Fruit fly (Drosophila melanogaster): ENCODE data around the gene Wdr81.
A peak's percentile ranks its signal among the peaks of the same experiment; 100 is the strongest.

The Wdr81 gene

DNA sequence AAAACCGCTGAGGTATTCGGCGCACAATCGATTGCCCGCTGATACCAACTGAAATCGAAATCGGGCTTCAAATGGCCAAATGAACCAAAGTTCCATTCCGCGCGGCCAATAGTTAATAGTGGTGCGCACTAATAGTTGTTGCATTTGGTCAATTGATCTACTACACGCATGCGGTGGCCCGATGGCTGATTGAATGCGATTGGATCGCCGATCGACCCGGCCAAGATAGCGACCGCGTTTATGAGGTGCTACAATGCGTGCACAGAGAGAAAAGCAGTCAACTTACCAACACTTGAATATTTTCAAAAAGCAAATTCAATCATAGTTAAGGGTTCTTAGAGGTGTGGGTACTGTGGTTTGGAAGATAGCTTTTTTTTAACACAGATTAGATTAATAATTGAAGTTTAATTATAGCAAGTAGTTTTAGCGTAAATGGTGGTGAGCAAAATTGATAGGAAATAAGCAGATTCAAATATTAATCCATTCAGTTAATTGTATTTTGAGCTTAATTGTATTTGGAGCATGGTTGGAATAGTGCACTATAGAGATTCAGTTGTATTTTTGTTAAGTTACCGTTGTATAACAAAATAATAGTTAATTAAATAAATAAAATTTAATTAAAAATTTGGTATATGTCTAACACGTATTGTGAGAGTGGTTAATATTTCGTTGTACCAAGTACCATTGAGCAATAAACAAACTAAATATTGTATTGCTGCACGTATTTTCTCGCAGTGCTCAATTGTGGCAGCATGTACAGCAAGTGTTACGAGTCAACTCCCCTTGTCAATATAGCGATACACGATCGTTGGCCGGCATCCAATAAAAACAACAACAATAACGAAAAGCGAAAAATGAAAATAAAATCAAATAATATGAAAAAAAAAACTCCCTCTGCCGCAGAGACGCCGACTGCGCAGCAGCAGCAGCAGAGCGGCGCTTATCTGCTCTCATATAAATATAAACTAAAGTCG, 6.0 kb upstream of the Wdr81 start (continued):
- TF ChIP-seq Hr4 (GFP tag; optimal IDR thresholded peaks at IDR 0.05) (peak; percentile 50), CG6276 (GFP tag; optimal IDR thresholded peaks at IDR 0.05) (peak; percentile 86), CG15336 (GFP tag; IDR thresholded peaks at IDR 0.05) (peak; percentile 67), Lpt (GFP tag; optimal IDR thresholded peaks at IDR 0.05) (no peak), Hr39 (GFP tag; optimal IDR thresholded peaks at IDR 0.05) (peak; percentile 81), CG7368 (GFP tag; optimal IDR thresholded peaks at IDR 0.05) (no peak), CG11762 (GFP tag; optimal IDR thresholded peaks at IDR 0.05; ENCODE audit: insufficient read depth) (peak; percentile 53), CG10631 (GFP tag; optimal IDR thresholded peaks at IDR 0.05) (peak; percentile 82), lz (GFP tag; optimal IDR thresholded peaks at IDR 0.05) (peak; percentile 75), CG8319 (GFP tag; optimal IDR thresholded peaks at IDR 0.05) (peak; percentile 50), acj6 (GFP tag; optimal IDR thresholded peaks at IDR 0.05) (peak; percentile 79)

DNA sequence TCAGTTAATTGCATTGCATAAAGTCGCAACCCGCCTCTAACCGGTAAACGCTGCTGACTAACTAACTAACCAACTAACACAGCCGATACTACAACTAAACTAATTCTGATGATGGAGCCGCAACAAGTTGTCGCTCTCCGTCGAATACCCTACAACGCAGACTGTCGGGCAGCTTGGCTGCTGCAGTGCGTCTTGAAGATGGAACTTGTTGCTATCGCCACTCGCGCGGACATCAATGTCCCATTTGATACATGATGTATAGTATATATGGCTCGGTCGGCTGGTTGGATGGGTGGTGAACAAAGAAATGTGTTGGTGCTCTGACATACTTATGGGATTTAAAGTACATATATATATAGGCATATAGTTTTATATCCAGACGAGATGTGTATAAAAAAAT, 4.7 kb upstream of the Wdr81 start:
- TF ChIP-seq vri (GFP tag; optimal IDR thresholded peaks at IDR 0.05), result no peak
- TF ChIP-seq CG3032 (tag; optimal IDR thresholded peaks at IDR 0.05), result peak; percentile 38
- no peak for TF ChIP-seq CG6854 (GFP tag; optimal IDR thresholded peaks at IDR 0.05)
- TF ChIP-seq dac (GFP tag; optimal IDR thresholded peaks at IDR 0.05), result no peak
- TF ChIP-seq CG6792 (GFP tag; optimal IDR thresholded peaks at IDR 0.05), result no peak
- peak; percentile 40 for TF ChIP-seq CG1621 (tag; optimal IDR thresholded peaks at IDR 0.05)
- TF ChIP-seq Sox14 (GFP tag; optimal IDR thresholded peaks at IDR 0.05), result peak; percentile 61
- peak; percentile 27 for TF ChIP-seq spab (GFP tag; optimal IDR thresholded peaks at IDR 0.05)
- peak; percentile 11 for TF ChIP-seq topi (GFP tag; optimal IDR thresholded peaks at IDR 0.05)
- no peak for TF ChIP-seq CG7368 (GFP tag; optimal IDR thresholded peaks at IDR 0.05)
- TF ChIP-seq Eip78C (GFP tag), result peak; percentile 77
- TF ChIP-seq Smox (GFP tag; optimal IDR thresholded peaks at IDR 0.05), result no peak
- no peak for TF ChIP-seq CG8319 (GFP tag; optimal IDR thresholded peaks at IDR 0.05)
- no peak for TF ChIP-seq fkh (GFP tag; optimal IDR thresholded peaks at IDR 0.05)
- peak; percentile 4 for TF ChIP-seq Eip75B (GFP tag; optimal IDR thresholded peaks at IDR 0.05)
- TF ChIP-seq lz (GFP tag; optimal IDR thresholded peaks at IDR 0.05), result no peak
- TF ChIP-seq CG6163 (GFP tag; IDR thresholded peaks at IDR 0.05), result peak; percentile 54; the same call in 2 of the 3 replicates
- TF ChIP-seq CG16779 (tag; optimal IDR thresholded peaks at IDR 0.05), result no peak
- TF ChIP-seq CG3919 (GFP tag; optimal IDR thresholded peaks at IDR 0.05), result peak; percentile 42
- TF ChIP-seq eg (GFP tag; IDR thresholded peaks at IDR 0.05), result peak; percentile 70; the same call in 2 of the 3 replicates
- no peak for TF ChIP-seq OdsH (GFP tag; optimal IDR thresholded peaks at IDR 0.05)
- peak; percentile 31 for TF ChIP-seq Lpt (GFP tag; optimal IDR thresholded peaks at IDR 0.05)
- TF ChIP-seq CG10631 (GFP tag; optimal IDR thresholded peaks at IDR 0.05), result peak; percentile 22
- TF ChIP-seq Ets21C (GFP tag; optimal IDR thresholded peaks at IDR 0.05), result no peak
- TF ChIP-seq CG8119 (GFP tag; IDR thresholded peaks at IDR 0.05), result no peak
- TF ChIP-seq cyc (GFP tag; optimal IDR thresholded peaks at IDR 0.05), result peak; percentile 17
- TF ChIP-seq achi (GFP tag; optimal IDR thresholded peaks at IDR 0.05), result peak; percentile 8
- TF ChIP-seq fd85E (GFP tag; optimal IDR thresholded peaks at IDR 0.05), result no peak
- TF ChIP-seq esn (GFP tag; optimal IDR thresholded peaks at IDR 0.05), result peak; percentile 51
- TF ChIP-seq Sox102F (GFP tag; optimal IDR thresholded peaks at IDR 0.05), result peak; percentile 4
- no peak for TF ChIP-seq Eip93F (GFP tag; optimal IDR thresholded peaks at IDR 0.05)
- no peak for TF ChIP-seq Hr38 (GFP tag; optimal IDR thresholded peaks at IDR 0.05)
- no peak for TF ChIP-seq CG11902 (GFP tag; optimal IDR thresholded peaks at IDR 0.05)
- TF ChIP-seq net (GFP tag; optimal IDR thresholded peaks at IDR 0.05), result peak; percentile 49
- TF ChIP-seq CG32006 (GFP tag; optimal IDR thresholded peaks at IDR 0.05), result peak; percentile 7
- TF ChIP-seq acj6 (GFP tag; optimal IDR thresholded peaks at IDR 0.05), result no peak
- no peak for TF ChIP-seq CG34406 (GFP tag; optimal IDR thresholded peaks at IDR 0.05)
- no peak for TF ChIP-seq CG4318 (GFP tag; optimal IDR thresholded peaks at IDR 0.05)
- no peak for TF ChIP-seq Hr39 (GFP tag; optimal IDR thresholded peaks at IDR 0.05)
- TF ChIP-seq svp (GFP tag), result peak; percentile 55
- TF ChIP-seq Blimp-1 (GFP tag; optimal IDR thresholded peaks at IDR 0.05), result no peak
- TF ChIP-seq CG6808 (GFP tag; optimal IDR thresholded peaks at IDR 0.05), result peak; percentile 33
- peak; percentile 49 for TF ChIP-seq CG15336 (GFP tag; IDR thresholded peaks at IDR 0.05)
- TF ChIP-seq CG10669 (GFP tag; optimal IDR thresholded peaks at IDR 0.05), result no peak
- TF ChIP-seq CG11762 (GFP tag; optimal IDR thresholded peaks at IDR 0.05; ENCODE audit: insufficient read depth), result no peak
